Worm (Caenorhabditis elegans) whole organism, late embryonic: ENCODE data around the gene acs-12.

Experiments
- fkh-6 ChIP-seq: sonication (generic microtip); optimal IDR thresholded peaks from 2 replicates; lab custom pipeline; 2016; ENCODE audit warnings: missing genetic modification characterization, missing compliant biosample characterization
- pqm-1 ChIP-seq: sonication (generic microtip); optimal IDR thresholded peaks from 2 replicates; lab custom pipeline; 2016; ENCODE audit warnings: missing genetic modification characterization, missing compliant biosample characterization

ce11 chrV:20915186-20915585 is 11.2 kb downstream of the acs-12 start, which contains the start of gene pbo-5:
- TF ChIP-seq pqm-1 (tag; lab: Kevin White, UChicago) = no peak
- TF ChIP-seq fkh-6 (tag; lab: Kevin White, UChicago) = no peak
